Worm (Caenorhabditis elegans) whole organism, L1 larva: ENCODE measurements around the gene klp-13.

Experiments
- C34B4.2 ChIP-seq: sonication (generic microtip); optimal IDR thresholded peaks from 2 replicates; lab custom pipeline; 2017; ENCODE audit warnings: mild to moderate bottlenecking, missing genetic modification characterization, missing compliant biosample characterization
- F16B12.6 ChIP-seq: fragments of 150-350 bp; optimal IDR thresholded peaks from 2 replicates; lab custom pipeline; 2014; ENCODE audit warnings: missing biosample characterization, missing genetic modification characterization
- aly-2 ChIP-seq: fragments of 150-350 bp; optimal IDR thresholded peaks from 2 replicates; lab custom pipeline; 2014; ENCODE audit warnings: missing biosample characterization, missing genetic modification characterization
- blmp-1 ChIP-seq: fragments of 150-350 bp; optimal IDR thresholded peaks from 2 replicates; lab custom pipeline; 2014; ENCODE audit warnings: missing biosample characterization, missing genetic modification characterization
- ceh-63 ChIP-seq: fragments of 200-800 bp; sonication (Bioruptor generic); optimal IDR thresholded peaks from 2 replicates; lab custom pipeline; 2018; ENCODE audit warnings: mild to moderate bottlenecking, missing genetic modification characterization, missing compliant biosample characterization
- ceh-82 ChIP-seq, 3 experiments: fragments of 150-350 bp in 1 of 3; sonication (generic microtip) in 2 of 3; optimal IDR thresholded peaks; 2 replicates each; lab custom pipeline; 2014 to 2017; ENCODE audit warnings: missing biosample characterization in 3 of 3, missing genetic modification characterization in 3 of 3
- ces-1 ChIP-seq: fragments of 150-350 bp; optimal IDR thresholded peaks from 2 replicates; lab custom pipeline; 2014; ENCODE audit warnings: missing biosample characterization, missing genetic modification reagents, missing genetic modification characterization
- dpl-1 ChIP-seq, 3 experiments: fragments of 150-350 bp in 2 of 3; sonication (generic microtip) in 1 of 3; optimal IDR thresholded peaks; 2 replicates each; lab custom pipeline; 2014 to 2017; ENCODE audit warnings: missing biosample characterization in 3 of 3, missing genetic modification characterization in 3 of 3, missing genetic modification reagents in 3 of 3
- efl-1 ChIP-seq, 4 experiments: fragments of 150-350 bp; optimal IDR thresholded peaks in 3 of 4; peaks in 1 of 4; 1 replicate in 1 of 4; 2 replicates in 3 of 4; lab custom pipeline; 2014; ENCODE audit warnings: missing biosample characterization in 2 of 4, missing genetic modification characterization in 2 of 4, missing genetic modification reagents in 2 of 4
- efl-3 ChIP-seq: fragments of 200-800 bp; sonication (Bioruptor generic); optimal IDR thresholded peaks from 2 replicates; lab custom pipeline; 2018; ENCODE audit warnings: mild to moderate bottlenecking, missing genetic modification characterization, missing compliant biosample characterization
- egl-27 ChIP-seq, 2 experiments: fragments of 150-350 bp in 1 of 2; sonication (generic microtip); optimal IDR thresholded peaks; 3 replicates each; lab custom pipeline; 2017 to 2018; ENCODE audit warnings: missing biosample characterization in 2 of 2, missing genetic modification characterization in 2 of 2, missing genetic modification reagents in 2 of 2
- elt-3 ChIP-seq, 6 experiments: fragments of 150-350 bp in 1 of 6; sonication (generic microtip); optimal IDR thresholded peaks; 2 replicates each; lab custom pipeline; 2017 to 2018; ENCODE audit warnings: missing biosample characterization in 6 of 6, missing genetic modification characterization in 6 of 6, inconsistent platforms in 1 of 6
- fkh-10 ChIP-seq: sonication (generic microtip); optimal IDR thresholded peaks from 2 replicates; lab custom pipeline; 2017; ENCODE audit warnings: missing biosample characterization, missing genetic modification reagents, missing genetic modification characterization
- fkh-8 ChIP-seq: sonication (generic microtip); optimal IDR thresholded peaks from 2 replicates; lab custom pipeline; 2016; ENCODE audit warnings: mild to moderate bottlenecking, missing genetic modification characterization, missing compliant biosample characterization
- hlh-4 ChIP-seq: sonication (generic microtip); optimal IDR thresholded peaks from 2 replicates; lab custom pipeline; 2016; ENCODE audit warnings: mild to moderate bottlenecking, missing genetic modification characterization, missing compliant biosample characterization
- hpl-2 ChIP-seq: fragments of 150-350 bp; optimal IDR thresholded peaks from 2 replicates; lab custom pipeline; 2014; ENCODE audit warnings: missing biosample characterization, missing genetic modification reagents, missing genetic modification characterization
- lin-13 ChIP-seq: fragments of 150-350 bp; optimal IDR thresholded peaks from 2 replicates; lab custom pipeline; 2014; ENCODE audit warnings: missing biosample characterization, missing genetic modification reagents, missing genetic modification characterization
- lin-14 ChIP-seq: fragments of 200-800 bp; sonication (Bioruptor generic); optimal IDR thresholded peaks from 2 replicates; lab custom pipeline; 2018; ENCODE audit warnings: mild to moderate bottlenecking, missing genetic modification characterization, moderate library complexity, missing compliant biosample characterization
- lin-39 ChIP-seq: fragments of 150-350 bp; optimal IDR thresholded peaks from 2 replicates; lab custom pipeline; 2014; ENCODE audit warnings: missing biosample characterization, missing genetic modification reagents, missing genetic modification characterization
- lsy-2 ChIP-seq, 2 experiments: fragments of 150-350 bp; optimal IDR thresholded peaks; 2 replicates each; lab custom pipeline; 2014; ENCODE audit warnings: missing biosample characterization in 2 of 2, missing genetic modification characterization in 2 of 2
- mab-9 ChIP-seq: fragments of 200-800 bp; sonication (Bioruptor generic); IDR thresholded peaks from 2 replicates; pipeline ENCODE4 v1.3.6; 2022; ENCODE audit warnings: missing genetic modification reagents, missing genetic modification characterization, missing compliant biosample characterization
- mdl-1 ChIP-seq, 2 experiments: fragments of 150-350 bp; optimal IDR thresholded peaks; 2 replicates each; lab custom pipeline; 2014 to 2017; ENCODE audit warnings: missing biosample characterization in 2 of 2, missing genetic modification characterization in 2 of 2, inconsistent platforms in 1 of 2
- mef-2 ChIP-seq: fragments of 150-350 bp; optimal IDR thresholded peaks from 2 replicates; lab custom pipeline; 2014; ENCODE audit warnings: missing biosample characterization, missing genetic modification characterization
- nhr-11 ChIP-seq: fragments of 150-350 bp; optimal IDR thresholded peaks from 2 replicates; lab custom pipeline; 2014; ENCODE audit warnings: missing biosample characterization, missing genetic modification characterization
- nhr-19 ChIP-seq: fragments of 200-800 bp; sonication (Bioruptor generic); conservative IDR thresholded peaks from 2 replicates; pipeline ENCODE4 v1.3.6; 2022; ENCODE audit warnings: missing genetic modification characterization, missing compliant biosample characterization
- nhr-20 ChIP-seq: sonication (generic microtip); optimal IDR thresholded peaks from 2 replicates; lab custom pipeline; 2016; ENCODE audit warnings: mild to moderate bottlenecking, missing genetic modification characterization, missing compliant biosample characterization
- nhr-71 ChIP-seq: sonication (generic microtip); optimal IDR thresholded peaks from 2 replicates; lab custom pipeline; 2016; ENCODE audit warnings: mild to moderate bottlenecking, missing genetic modification characterization, moderate library complexity, missing compliant biosample characterization
- nhr-76 ChIP-seq: sonication (generic microtip); optimal IDR thresholded peaks from 2 replicates; lab custom pipeline; 2017; ENCODE audit warnings: missing biosample characterization, missing genetic modification characterization
- nhr-77 ChIP-seq: fragments of 150-350 bp; optimal IDR thresholded peaks from 2 replicates; lab custom pipeline; 2014; ENCODE audit warnings: missing biosample characterization, missing genetic modification characterization
- nhr-84 ChIP-seq: sonication (generic microtip); optimal IDR thresholded peaks from 2 replicates; lab custom pipeline; 2017; ENCODE audit warnings: missing biosample characterization, missing genetic modification characterization
- nhr-85 ChIP-seq: sonication (generic microtip); peaks from one replicate; lab custom pipeline; 2016; ENCODE audit warnings: missing genetic modification characterization, inconsistent platforms, missing compliant biosample characterization
- pax-3 ChIP-seq: fragments of 200-800 bp; sonication (Bioruptor generic); optimal IDR thresholded peaks from 2 replicates; lab custom pipeline; 2018; ENCODE audit warnings: mild to moderate bottlenecking, missing genetic modification characterization, moderate library complexity, missing compliant biosample characterization
- rnt-1 ChIP-seq: sonication (generic microtip); optimal IDR thresholded peaks from 2 replicates; lab custom pipeline; 2016; ENCODE audit warnings: mild to moderate bottlenecking, missing genetic modification characterization, moderate library complexity, missing compliant biosample characterization
- skn-1 ChIP-seq: fragments of 150-350 bp; optimal IDR thresholded peaks from 2 replicates; lab custom pipeline; 2014; ENCODE audit warnings: missing biosample characterization, missing genetic modification characterization
- snpc-4 ChIP-seq: fragments of 150-350 bp; optimal IDR thresholded peaks from 2 replicates; lab custom pipeline; 2014; ENCODE audit warnings: missing biosample characterization, missing genetic modification characterization
- snu-23 ChIP-seq: sonication (generic microtip); optimal IDR thresholded peaks from 2 replicates; lab custom pipeline; 2016; ENCODE audit warnings: missing genetic modification characterization, missing compliant biosample characterization
- sox-4 ChIP-seq: sonication (generic microtip); optimal IDR thresholded peaks from 2 replicates; lab custom pipeline; 2016; ENCODE audit warnings: missing genetic modification characterization, missing compliant biosample characterization
- swsn-7 ChIP-seq: sonication (generic microtip); optimal IDR thresholded peaks from 2 replicates; lab custom pipeline; 2016; ENCODE audit warnings: missing genetic modification characterization, missing compliant biosample characterization
- tbx-2 ChIP-seq: sonication (generic microtip); optimal IDR thresholded peaks from 2 replicates; lab custom pipeline; 2016; ENCODE audit warnings: missing genetic modification characterization, missing compliant biosample characterization
- tlp-1 ChIP-seq: fragments of 150-350 bp; optimal IDR thresholded peaks from 2 replicates; lab custom pipeline; 2014; ENCODE audit warnings: missing biosample characterization, missing genetic modification characterization
- unc-86 ChIP-seq: sonication (generic microtip); optimal IDR thresholded peaks from 2 replicates; lab custom pipeline; 2016; ENCODE audit warnings: missing genetic modification characterization, missing compliant biosample characterization
- unc-98 ChIP-seq: fragments of 200-800 bp; sonication (Bioruptor generic); IDR thresholded peaks from 2 replicates; pipeline ENCODE4 v1.3.6; 2022; ENCODE audit warnings: missing genetic modification characterization, missing compliant biosample characterization
- vab-15 ChIP-seq: sonication (generic microtip); optimal IDR thresholded peaks from 2 replicates; lab custom pipeline; 2017; ENCODE audit warnings: missing genotype, mild to moderate bottlenecking, missing genetic modification characterization, missing compliant biosample characterization
- zip-4 ChIP-seq: fragments of 200-800 bp; sonication (Bioruptor generic); optimal IDR thresholded peaks from 2 replicates; lab custom pipeline; 2018; ENCODE audit warnings: mild to moderate bottlenecking, missing genetic modification characterization, moderate library complexity, missing compliant biosample characterization
- ztf-4 ChIP-seq: fragments of 150-350 bp; optimal IDR thresholded peaks from 2 replicates; lab custom pipeline; 2014; ENCODE audit warnings: missing biosample characterization, missing genetic modification characterization

The klp-13 gene

ce11 chrX:5953174-5953573, 31.6 kb upstream of the klp-13 start, which contains the start of the genes R07E4.5 and R07E4.3 (continued):
- TF ChIP-seq lsy-2 (tag; optimal IDR thresholded peaks at IDR 0.05; lab: Kevin White, UChicago) (peak; percentile 60 to 87), dpl-1 (GFP tag; optimal IDR thresholded peaks at IDR 0.05; lab: Kevin White, UChicago) (peak; percentile 57 to 74 (median 71)), blmp-1 (tag; lab: Kevin White, UChicago) (peak; percentile 61), unc-98 (no peak), nhr-77 (peak; percentile 59), mab-9 (no peak), nhr-19 (GFP tag; lab: Robert Waterston, UW) (peak; percentile 65), efl-1 (optimal IDR thresholded peaks at IDR 0.05; lab: Kevin White, UChicago) (peak; percentile 67 to 76), efl-1 (GFP tag; optimal IDR thresholded peaks at IDR 0.05 in 1 of 2; lab: Kevin White, UChicago) (peak; percentile 77 to 94), mdl-1 (tag; optimal IDR thresholded peaks at IDR 0.05; lab: Kevin White, UChicago) (peak in 1 of 2 experiments; percentile 76), unc-86 (peak; percentile 45), lin-13 (GFP tag; lab: Kevin White, UChicago) (peak; percentile 74), F16B12.6 (peak; percentile 31), ceh-82 (tag; optimal IDR thresholded peaks at IDR 0.05; lab: Kevin White, UChicago) (peak; percentile 40 to 79 (median 42)), fkh-10 (GFP tag; lab: Kevin White, UChicago) (no peak), lin-39 (tag; lab: Kevin White, UChicago) (no peak), C34B4.2 (no peak), fkh-8 (tag; lab: Kevin White, UChicago) (peak; percentile 65), ztf-4 (tag; lab: Kevin White, UChicago) (peak; percentile 0), nhr-71 (tag; lab: Kevin White, UChicago) (peak; percentile 81)

ce11 chrX:5956130-5956529, 28.7 kb upstream of the klp-13 start:
- TF ChIP-seq unc-86 (no peak), rnt-1 (tag; lab: Kevin White, UChicago) (no peak), vab-15 (tag; lab: Kevin White, UChicago) (no peak), nhr-20 (tag; lab: Kevin White, UChicago) (no peak), elt-3 (tag; optimal IDR thresholded peaks at IDR 0.05; lab: Kevin White, UChicago) (no peak), snu-23 (no peak), nhr-85 (tag; lab: Kevin White, UChicago) (no peak), lin-39 (tag; lab: Kevin White, UChicago) (no peak), nhr-76 (tag; lab: Kevin White, UChicago) (no peak), tbx-2 (no peak), aly-2 (tag; lab: Kevin White, UChicago) (no peak), ces-1 (GFP tag; lab: Kevin White, UChicago) (no peak)

ce11 chrX:5958815-5959214, 26.0 kb upstream of the klp-13 start, which contains the start of gene R07E4.1:
TSS of gene R07E4.1 (plus strand) at chrX:5959115.
- TF ChIP-seq lin-14 (GFP tag; lab: Kevin White, UChicago) (peak; percentile 4), swsn-7 (tag; lab: Kevin White, UChicago) (no peak)

ce11 chrX:5960872-5961271, 23.9 kb upstream of the klp-13 start:
- TF ChIP-seq efl-1 (optimal IDR thresholded peaks at IDR 0.05; lab: Kevin White, UChicago) = no peak
- TF ChIP-seq efl-1 (GFP tag; optimal IDR thresholded peaks at IDR 0.05 in 1 of 2; lab: Kevin White, UChicago) = peak in 1 of 2 experiments; percentile 89
- no peak for TF ChIP-seq C34B4.2
- TF ChIP-seq, all 84 proteins: peak for 1

- TF ChIP-seq efl-3 (GFP tag; lab: Kevin White, UChicago) = no peak
- TF ChIP-seq hpl-2 = no peak
- TF ChIP-seq snpc-4 (tag; lab: Kevin White, UChicago) = no peak
- no peak for TF ChIP-seq sox-4 (tag; lab: Kevin White, UChicago)
- no peak for TF ChIP-seq mef-2 (tag; lab: Kevin White, UChicago)
- TF ChIP-seq snu-23 = no peak
- no peak for TF ChIP-seq pax-3 (tag; lab: Kevin White, UChicago)
- TF ChIP-seq hlh-4 = no peak
- no peak for TF ChIP-seq nhr-85 (tag; lab: Kevin White, UChicago)
- TF ChIP-seq tlp-1 (tag; lab: Kevin White, UChicago) = no peak
- no peak for TF ChIP-seq tbx-2
- no peak for TF ChIP-seq C34B4.2
- no peak for TF ChIP-seq egl-27 (tag; optimal IDR thresholded peaks at IDR 0.05; lab: Kevin White, UChicago)
- no peak for TF ChIP-seq nhr-77
- no peak for TF ChIP-seq zip-4 (GFP tag; lab: Kevin White, UChicago)
- TF ChIP-seq lin-13 (GFP tag; lab: Kevin White, UChicago) = no peak
- TF ChIP-seq blmp-1 (tag; lab: Kevin White, UChicago) = no peak
- no peak for TF ChIP-seq nhr-11
- TF ChIP-seq nhr-84 = no peak
- TF ChIP-seq ceh-63 (GFP tag; lab: Kevin White, UChicago) = no peak
- no peak for TF ChIP-seq mdl-1 (tag; optimal IDR thresholded peaks at IDR 0.05; lab: Kevin White, UChicago)
- no peak for TF ChIP-seq skn-1
Observed at ce11 chrX:5962560-5962959, 22.2 kb upstream of the klp-13 start.
